Fruit fly (Drosophila melanogaster) whole organism, embryonic: Measurements from ENCODE around the gene MBD-R2.

ENCODE experiments used
- Abd-B ChIP-seq: fragments of 200-800 bp; sonication (Bioruptor generic); optimal IDR thresholded peaks from 2 replicates; lab custom pipeline; 2018; ENCODE audit warnings: missing biosample characterization, mild to moderate bottlenecking, missing genetic modification characterization, moderate library complexity
- BtbVII ChIP-seq: fragments of 200-800 bp; sonication (Bioruptor generic); optimal IDR thresholded peaks from 3 replicates; lab custom pipeline; 2017; ENCODE audit warnings: missing biosample characterization, mild to moderate bottlenecking, missing genetic modification characterization
- CG10543 ChIP-seq: fragments of 200-800 bp; sonication (Bioruptor generic); optimal IDR thresholded peaks from 3 replicates; lab custom pipeline; 2017; ENCODE audit warnings: missing biosample characterization, mild to moderate bottlenecking, missing genetic modification characterization, moderate library complexity
- CG12219 ChIP-seq: fragments of 200-800 bp; sonication (Bioruptor generic); optimal IDR thresholded peaks from 3 replicates; lab custom pipeline; 2018; ENCODE audit warnings: missing biosample characterization, mild to moderate bottlenecking, missing genetic modification characterization
- CG12659 ChIP-seq: fragments of 200-800 bp; sonication (Bioruptor generic); optimal IDR thresholded peaks from 3 replicates; lab custom pipeline; 2017; ENCODE audit warnings: mild to moderate bottlenecking, missing biosample characterization, missing genetic modification reagents, missing genetic modification characterization
- CG12769 ChIP-seq: fragments of 200-800 bp; sonication (Bioruptor generic); optimal IDR thresholded peaks from 2 replicates; lab custom pipeline; 2019; ENCODE audit warnings: missing biosample characterization, mild to moderate bottlenecking, missing genetic modification characterization, moderate library complexity
- CG13894 ChIP-seq: fragments of 200-800 bp; sonication (Bioruptor generic); optimal IDR thresholded peaks from 3 replicates; lab custom pipeline; 2018; ENCODE audit warnings: missing biosample characterization, mild to moderate bottlenecking, missing genetic modification characterization, moderate library complexity
- CG15696 ChIP-seq: fragments of 200-800 bp; sonication (Bioruptor generic); optimal IDR thresholded peaks from 2 replicates; lab custom pipeline; 2019; ENCODE audit warnings: missing biosample characterization, mild to moderate bottlenecking, missing genetic modification characterization, moderate library complexity
- CG3065 ChIP-seq: fragments of 200-800 bp; sonication (Bioruptor generic); optimal IDR thresholded peaks from 2 replicates; lab custom pipeline; 2016; ENCODE audit warnings: missing biosample characterization, missing genetic modification characterization
- CG31388 ChIP-seq: fragments of 200-800 bp; sonication (Bioruptor generic); optimal IDR thresholded peaks from 2 replicates; lab custom pipeline; 2016; ENCODE audit warnings: missing biosample characterization, missing genetic modification characterization
- CG3163 ChIP-seq: fragments of 200-800 bp; sonication (Bioruptor generic); optimal IDR thresholded peaks from 3 replicates; lab custom pipeline; 2016; ENCODE audit warnings: missing biosample characterization, missing genetic modification characterization
- CG3281 ChIP-seq: fragments of 200-800 bp; sonication (Bioruptor generic); optimal IDR thresholded peaks from 3 replicates; lab custom pipeline; 2017; ENCODE audit warnings: missing biosample characterization, mild to moderate bottlenecking, missing genetic modification characterization
- CG33213 ChIP-seq: fragments of 200-800 bp; sonication (Bioruptor generic); optimal IDR thresholded peaks from 3 replicates; lab custom pipeline; 2016; ENCODE audit warnings: missing biosample characterization, missing genetic modification characterization
- CG34376 ChIP-seq: fragments of 200-800 bp; sonication (Bioruptor generic); optimal IDR thresholded peaks from 2 replicates; lab custom pipeline; 2018; ENCODE audit warnings: missing biosample characterization, mild to moderate bottlenecking, missing genetic modification characterization
- CG34422 ChIP-seq: fragments of 200-800 bp; sonication (Bioruptor generic); IDR thresholded peaks from 3 replicates; pipeline ENCODE4 v1.3.6; 2022; ENCODE audit warnings: missing biosample characterization, missing genetic modification characterization
- CG3838 ChIP-seq: fragments of 200-800 bp; sonication (Bioruptor generic); optimal IDR thresholded peaks from 3 replicates; lab custom pipeline; 2016; ENCODE audit warnings: missing biosample characterization, missing genetic modification characterization
- CG4617 ChIP-seq: fragments of 200-800 bp; sonication (Bioruptor generic); optimal IDR thresholded peaks from 3 replicates; lab custom pipeline; 2016; ENCODE audit warnings: missing biosample characterization, missing genetic modification characterization, borderline replicate concordance
- CG6813 ChIP-seq: fragments of 200-800 bp; sonication (Bioruptor generic); optimal IDR thresholded peaks from 2 replicates; lab custom pipeline; 2017; ENCODE audit warnings: missing biosample characterization, missing genetic modification characterization, mild to moderate bottlenecking, moderate library complexity, missing genetic modification reagents
- CG7987 ChIP-seq: fragments of 200-800 bp; sonication (Bioruptor generic); optimal IDR thresholded peaks from 2 replicates; lab custom pipeline; 2018; ENCODE audit warnings: missing biosample characterization, mild to moderate bottlenecking, missing genetic modification characterization, moderate library complexity
- CG9609 ChIP-seq: fragments of 200-800 bp; sonication (Bioruptor generic); optimal IDR thresholded peaks from 3 replicates; lab custom pipeline; 2016; ENCODE audit warnings: missing biosample characterization, missing genetic modification characterization
- Gug ChIP-seq: fragments of 200-800 bp; sonication (Bioruptor generic); IDR thresholded peaks from 4 replicates; pipeline ENCODE4 v1.3.6; 2022; ENCODE audit warnings: missing biosample characterization, missing genetic modification characterization
- Hr78 ChIP-seq, 2 experiments: fragments of 200-800 bp in 1 of 2; fragments of >200 bp in 1 of 2; sonication (Bioruptor generic) in 1 of 2; optimal IDR thresholded peaks; 2 replicates each; lab custom pipeline; 2017 to 2019; ENCODE audit warnings: missing biosample characterization in 2 of 2, missing genetic modification characterization in 2 of 2, mild to moderate bottlenecking in 1 of 2, moderate library complexity in 1 of 2
- MTF-1 ChIP-seq: fragments of 200-800 bp; sonication (Bioruptor generic); optimal IDR thresholded peaks from 2 replicates; lab custom pipeline; 2018; ENCODE audit warnings: missing biosample characterization, mild to moderate bottlenecking, missing genetic modification characterization, borderline replicate concordance
- Trl ChIP-seq, 3 experiments: fragments of >200 bp in 2 of 3; fragments of 200-800 bp in 1 of 3; sonication (Bioruptor generic) in 1 of 3; optimal IDR thresholded peaks; 2 replicates in 1 of 3; 3 replicates in 2 of 3; lab custom pipeline; 2016 to 2017; ENCODE audit warnings: missing biosample characterization in 1 of 3, missing genetic modification characterization in 1 of 3
- az2 ChIP-seq: fragments of 200-800 bp; sonication (Bioruptor generic); optimal IDR thresholded peaks from 3 replicates; lab custom pipeline; 2016; ENCODE audit warnings: missing biosample characterization, missing genetic modification characterization
- bcd ChIP-seq: fragments of 200-800 bp; sonication (Bioruptor generic); optimal IDR thresholded peaks from 2 replicates; lab custom pipeline; 2017; ENCODE audit warnings: missing biosample characterization, mild to moderate bottlenecking, missing genetic modification characterization
- bowl ChIP-seq: fragments of 200-800 bp; sonication (Bioruptor generic); IDR thresholded peaks from 2 replicates; pipeline ENCODE4 v1.3.6; 2022; ENCODE audit warnings: missing biosample characterization, missing genetic modification characterization
- chinmo ChIP-seq: fragments of 200-800 bp; sonication (Bioruptor generic); IDR thresholded peaks from 4 replicates; pipeline ENCODE4 v1.3.6; 2022; ENCODE audit warnings: missing biosample characterization, missing genetic modification characterization; ENCODE audit not compliant: partially characterized antibody
- chm ChIP-seq: fragments of 200-800 bp; sonication (Bioruptor generic); IDR thresholded peaks from 2 replicates; pipeline ENCODE4 v1.3.6; 2022; ENCODE audit warnings: missing biosample characterization, missing genetic modification characterization
- corto ChIP-seq: fragments of 200-800 bp; sonication (Bioruptor generic); optimal IDR thresholded peaks from 2 replicates; lab custom pipeline; 2016; ENCODE audit warnings: missing biosample characterization, mild to moderate bottlenecking, missing genetic modification characterization, moderate library complexity
- eve ChIP-seq, 2 experiments: fragments of >200 bp; optimal IDR thresholded peaks; 2 replicates each; lab custom pipeline; 2017; ENCODE audit warnings: missing biosample characterization in 2 of 2, missing genetic modification characterization in 2 of 2
- grn ChIP-seq: fragments of 200-800 bp; sonication (Bioruptor generic); optimal IDR thresholded peaks from 3 replicates; lab custom pipeline; 2017; ENCODE audit warnings: missing biosample characterization, missing genetic modification characterization
- gro ChIP-seq: fragments of 200-800 bp; sonication (Bioruptor generic); optimal IDR thresholded peaks from 2 replicates; lab custom pipeline; 2016; ENCODE audit warnings: missing biosample characterization, missing genetic modification characterization
- mam ChIP-seq: fragments of 200-800 bp; sonication (Bioruptor generic); optimal IDR thresholded peaks from 3 replicates; lab custom pipeline; 2016; ENCODE audit warnings: missing biosample characterization, missing genetic modification characterization
- nau ChIP-seq: fragments of 200-800 bp; sonication (Bioruptor generic); optimal IDR thresholded peaks from 3 replicates; lab custom pipeline; 2017; ENCODE audit warnings: missing biosample characterization, mild to moderate bottlenecking, missing genetic modification characterization, missing genetic modification reagents
- nom ChIP-seq: fragments of 200-800 bp; sonication (Bioruptor generic); optimal IDR thresholded peaks from 2 replicates; lab custom pipeline; 2017; ENCODE audit warnings: missing biosample characterization, missing genetic modification characterization, mild to moderate bottlenecking, moderate library complexity, missing genetic modification reagents
- phol ChIP-seq: fragments of 200-800 bp; sonication (Bioruptor generic); optimal IDR thresholded peaks from 3 replicates; lab custom pipeline; 2018; ENCODE audit warnings: missing biosample characterization, mild to moderate bottlenecking, missing genetic modification characterization, moderate library complexity
- prd ChIP-seq, 3 experiments: fragments of >200 bp in 2 of 3; fragments of 200-800 bp in 1 of 3; sonication (Bioruptor generic) in 1 of 3; optimal IDR thresholded peaks in 2 of 3; IDR thresholded peaks in 1 of 3; 2 replicates in 2 of 3; 3 replicates in 1 of 3; pipeline versions ENCODE4 v1.3.6 to Lab custom; 2017 to 2022; ENCODE audit warnings: missing biosample characterization in 1 of 3, missing genetic modification characterization in 1 of 3
- pzg ChIP-seq: fragments of 200-800 bp; sonication (Bioruptor generic); optimal IDR thresholded peaks from 3 replicates; lab custom pipeline; 2018; ENCODE audit warnings: missing biosample characterization, mild to moderate bottlenecking, missing genetic modification characterization, moderate library complexity
- sd ChIP-seq: fragments of 200-800 bp; sonication (Bioruptor generic); optimal IDR thresholded peaks from 3 replicates; lab custom pipeline; 2018; ENCODE audit warnings: missing biosample characterization, mild to moderate bottlenecking, missing genetic modification characterization, moderate library complexity
- sens ChIP-seq: fragments of 200-800 bp; sonication (Bioruptor generic); peaks from one replicate; lab custom pipeline; 2016; ENCODE audit warnings: missing biosample characterization, missing genetic modification characterization
- sqz ChIP-seq: fragments of 200-800 bp; sonication (Bioruptor generic); optimal IDR thresholded peaks from 3 replicates; lab custom pipeline; 2018; ENCODE audit warnings: missing biosample characterization, mild to moderate bottlenecking, missing genetic modification characterization
- sug ChIP-seq: fragments of 200-800 bp; optimal IDR thresholded peaks from 2 replicates; lab custom pipeline; 2019; ENCODE audit warnings: missing biosample characterization, mild to moderate bottlenecking, missing genetic modification characterization, moderate library complexity
- twi ChIP-seq: fragments of 200-800 bp; optimal IDR thresholded peaks from 2 replicates; lab custom pipeline; 2019; ENCODE audit warnings: missing biosample characterization, mild to moderate bottlenecking, missing genetic modification characterization, moderate library complexity
- vnd ChIP-seq: fragments of 200-800 bp; sonication (Bioruptor generic); IDR thresholded peaks from 3 replicates; pipeline ENCODE4 v1.3.6; 2022; ENCODE audit warnings: missing biosample characterization, missing genetic modification characterization; ENCODE audit not compliant: partially characterized antibody

MBD-R2 gene

DNA sequence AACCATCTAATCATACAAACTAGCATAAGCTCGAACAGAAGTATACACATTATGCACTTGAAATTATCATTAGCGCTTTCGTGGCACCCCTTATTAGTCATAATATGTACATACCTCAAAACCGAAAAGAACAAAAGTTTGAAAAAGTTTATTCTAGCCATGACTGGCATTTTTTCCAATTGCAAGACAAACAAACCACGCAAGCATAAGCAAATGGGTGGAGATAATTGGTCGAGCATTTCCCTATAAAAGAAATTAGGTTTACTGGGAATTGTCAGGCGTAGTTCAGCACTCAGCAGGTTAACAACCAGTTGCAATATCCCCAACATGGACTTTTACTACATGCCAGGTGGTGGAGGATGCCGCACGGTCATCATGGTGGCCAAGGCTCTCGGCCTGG, 15.6 kb upstream of the MBD-R2 start, which contains the start of gene GstD2 (continued):
- TF ChIP-seq bcd (GFP tag; lab: Kevin White, UChicago) (no peak), CG4617 (GFP tag; lab: Kevin White, UChicago) (no peak), bowl (GFP tag; lab: Robert Waterston, UW) (no peak), twi (tag; lab: Kevin White, UChicago) (no peak), CG3163 (GFP tag; lab: Kevin White, UChicago) (no peak)

DNA sequence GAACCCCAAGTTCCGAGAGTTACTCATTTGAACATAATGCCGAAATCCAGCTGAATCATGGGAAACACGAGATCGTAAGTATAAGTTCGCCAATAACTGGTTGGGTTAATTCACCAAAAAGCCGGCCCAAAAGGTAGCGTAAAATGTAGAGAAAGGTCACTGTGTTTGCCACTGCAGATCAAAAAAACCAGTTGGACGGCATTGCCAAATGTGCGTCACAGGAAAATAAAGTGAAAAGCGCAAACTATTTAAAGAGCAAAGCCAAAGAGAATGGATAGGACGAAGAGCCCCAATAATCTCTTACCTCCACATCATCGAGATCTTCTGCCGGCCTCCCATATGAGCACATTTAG, 14.6 kb upstream of the MBD-R2 start:
- TF ChIP-seq CG10543 (GFP tag; lab: Kevin White, UChicago): peak; percentile 36
- no peak for TF ChIP-seq vnd (GFP tag; lab: Robert Waterston, UW)
- TF ChIP-seq BtbVII: peak; percentile 29
- TF ChIP-seq Abd-B (GFP tag; lab: Kevin White, UChicago): no peak
- 0 out of 4 replicates have a peak, but pooled peaks have one; percentile 68 for TF ChIP-seq chinmo (GFP tag; lab: Robert Waterston, UW)
- peak; percentile 66 for TF ChIP-seq corto (GFP tag; lab: Kevin White, UChicago)
- no peak for TF ChIP-seq grn (GFP tag; lab: Kevin White, UChicago)
- TF ChIP-seq nom (GFP tag; lab: Kevin White, UChicago): peak; percentile 59
- no peak for TF ChIP-seq CG3838 (GFP tag; lab: Kevin White, UChicago)
- no peak for TF ChIP-seq prd (optimal IDR thresholded peaks at IDR 0.05; lab: Kevin White, UChicago)
- TF ChIP-seq prd (GFP tag; IDR thresholded peaks at IDR 0.05; lab: Robert Waterston, UW): no peak
- no peak for TF ChIP-seq CG7987 (GFP tag; lab: Kevin White, UChicago)
- no peak for TF ChIP-seq Gug (GFP tag; lab: Robert Waterston, UW)
- peak; percentile 53 to 72 for TF ChIP-seq Trl (optimal IDR thresholded peaks at IDR 0.05; lab: Kevin White, UChicago)
- TF ChIP-seq Trl (GFP tag; optimal IDR thresholded peaks at IDR 0.05; lab: Kevin White, UChicago): no peak
- peak in 1 of 2 experiments; percentile 61 for TF ChIP-seq Hr78 (GFP tag; optimal IDR thresholded peaks at IDR 0.05; lab: Kevin White, UChicago)
- peak; percentile 2 for TF ChIP-seq gro
- peak; percentile 64 for TF ChIP-seq CG12769
- TF ChIP-seq sd: peak; percentile 92
- peak; percentile 94 for TF ChIP-seq CG3163 (GFP tag; lab: Kevin White, UChicago)
- TF ChIP-seq sqz (GFP tag; lab: Kevin White, UChicago): no peak
- peak; percentile 10; the same call in 1 of the 3 replicates for TF ChIP-seq CG34422 (GFP tag; lab: Robert Waterston, UW)
- peak; percentile 66 for TF ChIP-seq CG34376 (GFP tag; lab: Kevin White, UChicago)
- no peak for TF ChIP-seq CG12219 (GFP tag; lab: Kevin White, UChicago)
- TF ChIP-seq CG12659: no peak
- no peak for TF ChIP-seq mam
- peak; percentile 97 for TF ChIP-seq CG13894 (tag; lab: Kevin White, UChicago)
- TF ChIP-seq chm (GFP tag; lab: Robert Waterston, UW): peak; percentile 27; the same call in 1 of the 2 replicates

DNA sequence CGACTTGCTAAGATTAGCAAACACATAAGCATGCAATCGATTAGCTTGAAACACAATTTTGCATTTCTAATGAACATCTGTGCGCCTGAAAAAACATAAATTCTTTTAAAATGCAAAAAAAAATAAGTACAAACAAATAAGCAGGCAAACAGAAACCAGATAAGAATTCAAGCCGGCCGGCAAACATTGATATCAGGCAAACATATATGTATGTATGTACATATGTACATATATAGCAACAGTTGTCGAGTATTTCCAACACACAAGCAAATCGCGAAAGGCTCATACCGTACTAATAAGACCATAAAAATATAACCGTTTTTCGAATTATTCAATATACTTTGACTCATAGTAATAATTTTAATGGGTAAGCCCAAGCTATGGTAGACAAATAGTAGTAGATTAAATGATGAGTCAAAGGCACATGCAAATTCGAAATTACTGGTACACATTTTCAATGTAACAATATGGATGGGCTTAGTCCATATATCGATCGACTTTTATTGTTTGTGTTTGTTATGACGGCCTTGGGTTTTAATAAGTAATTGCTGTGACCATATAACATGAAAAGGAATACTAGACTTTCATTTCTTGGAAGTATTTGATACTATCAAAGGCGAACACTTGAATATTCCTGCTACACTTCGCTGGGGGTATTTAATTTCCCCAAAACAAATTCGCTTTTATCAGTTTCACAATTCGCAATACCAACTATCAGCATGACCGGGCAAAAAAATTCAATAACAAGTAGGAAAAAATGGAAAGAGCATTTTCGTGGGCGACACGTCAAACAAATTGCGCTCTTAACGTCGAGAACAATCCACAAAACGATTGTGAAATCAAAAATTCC, 14.0 kb upstream of the MBD-R2 start:
- TF ChIP-seq nau (GFP tag; lab: Kevin White, UChicago): peak; percentile 0
- no peak for TF ChIP-seq phol (tag; lab: Kevin White, UChicago)
- peak; percentile 2 for TF ChIP-seq CG31388 (GFP tag; lab: Kevin White, UChicago)
- TF ChIP-seq az2 (GFP tag; lab: Kevin White, UChicago): peak; percentile 4
- peak; percentile 97 for TF ChIP-seq sug (tag; lab: Kevin White, UChicago)
- no peak for TF ChIP-seq pzg (GFP tag; lab: Kevin White, UChicago)
- TF ChIP-seq CG9609 (GFP tag; lab: Kevin White, UChicago): no peak
- peak; percentile 69 for TF ChIP-seq sens (GFP tag; lab: Kevin White, UChicago)
- TF ChIP-seq eve (GFP tag; optimal IDR thresholded peaks at IDR 0.05; lab: Kevin White, UChicago): peak in 1 of 2 experiments; percentile 13
- no peak for TF ChIP-seq CG3065
- peak; percentile 62 for TF ChIP-seq MTF-1 (GFP tag; lab: Kevin White, UChicago)
- peak; percentile 47 for TF ChIP-seq CG6813 (GFP tag; lab: Kevin White, UChicago)
- TF ChIP-seq CG15696 (tag; lab: Kevin White, UChicago): peak; percentile 67
- peak; percentile 2 for TF ChIP-seq CG3281 (GFP tag; lab: Kevin White, UChicago)
- peak; percentile 18 for TF ChIP-seq CG33213
